ENCODE assay signal across 1 fruit fly cellular context in the genomic region with DNA sequence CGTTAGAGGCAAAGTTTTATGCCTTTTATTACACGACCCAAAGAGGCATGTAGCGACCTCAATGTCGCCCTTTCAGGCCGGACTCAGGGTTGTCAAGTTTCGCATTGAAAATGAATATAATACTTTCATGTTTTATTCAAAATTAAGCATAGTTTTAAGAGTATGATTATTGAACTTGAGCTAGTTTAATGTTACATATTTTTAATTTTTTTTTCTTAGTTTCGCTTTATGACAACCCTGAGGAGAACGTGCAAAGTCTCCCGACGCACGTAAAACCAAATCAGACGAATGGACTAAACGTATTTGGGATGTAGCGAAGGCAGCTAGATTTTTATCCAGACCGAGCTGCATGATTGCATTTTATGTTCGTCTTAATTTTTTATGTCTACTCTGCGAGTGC.
TF ChIP-seq lines count a peak whose summit lies in the region.

No protein-coding gene starts in this region.

TF ChIP-seq in whole organism, embryonic, 481 proteins besides CTCF, POLR2A, EP300 and RAD21 (continued from another document):
- TF ChIP-seq Pdp1 (GFP tag; optimal IDR thresholded peaks at IDR 0.05; lab: Kevin White, UChicago) (no peak), Sox102F (GFP tag; optimal IDR thresholded peaks at IDR 0.05; lab: Kevin White, UChicago) (peak; percentile 41), Sry-δ (GFP tag; optimal IDR thresholded peaks at IDR 0.05; lab: Kevin White, UChicago) (no peak), CG17612 (GFP tag; IDR thresholded peaks at IDR 0.05; lab: Robert Waterston, UW) (no peak), tap (tag; optimal IDR thresholded peaks at IDR 0.05; lab: Kevin White, UChicago) (no peak), tx (GFP tag; optimal IDR thresholded peaks at IDR 0.05; lab: Kevin White, UChicago) (no peak), sens (GFP tag; lab: Kevin White, UChicago) (peak; percentile 77), ttk (GFP tag; IDR thresholded peaks at IDR 0.05; lab: Robert Waterston, UW) (no peak), dysf (GFP tag; IDR thresholded peaks at IDR 0.05; lab: Robert Waterston, UW) (peak; percentile 16; the same call in 1 of the 3 replicates), Blimp-1 (GFP tag; optimal IDR thresholded peaks at IDR 0.05; lab: Kevin White, UChicago) (peak; percentile 35), Rx (GFP tag; IDR thresholded peaks at IDR 0.05; lab: Robert Waterston, UW) (no peak), CG30403 (GFP tag; optimal IDR thresholded peaks at IDR 0.05; lab: Kevin White, UChicago) (peak; percentile 21), Nf-YA (GFP tag; IDR thresholded peaks at IDR 0.05; lab: Robert Waterston, UW) (peak; percentile 31; the same call in 1 of the 2 replicates), ewg (GFP tag; optimal IDR thresholded peaks at IDR 0.05; lab: Kevin White, UChicago) (peak; percentile 0), toy (GFP tag; IDR thresholded peaks at IDR 0.05; lab: Robert Waterston, UW) (no peak), gsb (GFP tag; IDR thresholded peaks at IDR 0.05; lab: Robert Waterston, UW) (no peak), schlank (tag; optimal IDR thresholded peaks at IDR 0.05; lab: Kevin White, UChicago) (no peak), CG13424 (tag; optimal IDR thresholded peaks at IDR 0.05; lab: Kevin White, UChicago) (peak; percentile 20), her (GFP tag; optimal IDR thresholded peaks at IDR 0.05; lab: Kevin White, UChicago) (no peak), onecut (GFP tag; IDR thresholded peaks at IDR 0.05; lab: Robert Waterston, UW) (no peak), CG12942 (GFP tag; optimal IDR thresholded peaks at IDR 0.05; lab: Kevin White, UChicago) (no peak), Elba2 (GFP tag; optimal IDR thresholded peaks at IDR 0.05; lab: Kevin White, UChicago) (no peak), CG8281 (tag; optimal IDR thresholded peaks at IDR 0.05; lab: Kevin White, UChicago) (no peak), CG9437 (GFP tag; optimal IDR thresholded peaks at IDR 0.05; lab: Kevin White, UChicago) (no peak), pho (GFP tag; optimal IDR thresholded peaks at IDR 0.05; lab: Kevin White, UChicago) (no peak), CG1792 (GFP tag; optimal IDR thresholded peaks at IDR 0.05; lab: Kevin White, UChicago) (no peak), CG16815 (GFP tag; optimal IDR thresholded peaks at IDR 0.05; lab: Kevin White, UChicago) (no peak), sob (GFP tag; IDR thresholded peaks at IDR 0.05; lab: Robert Waterston, UW) (0 out of 2 replicates have a peak, but pooled peaks have one; percentile 12), CG5180 (GFP tag; optimal IDR thresholded peaks at IDR 0.05; lab: Kevin White, UChicago) (no peak), CG30020 (tag; optimal IDR thresholded peaks at IDR 0.05; lab: Kevin White, UChicago) (no peak), CG14710 (tag; optimal IDR thresholded peaks at IDR 0.05; lab: Kevin White, UChicago) (no peak), BtbVII (GFP tag; optimal IDR thresholded peaks at IDR 0.05; lab: Kevin White, UChicago) (no peak), insv (GFP tag; optimal IDR thresholded peaks at IDR 0.05; lab: Kevin White, UChicago) (no peak), PHDP (tag; optimal IDR thresholded peaks at IDR 0.05; lab: Kevin White, UChicago) (peak; percentile 14), dmrt99B (tag; optimal IDR thresholded peaks at IDR 0.05; lab: Kevin White, UChicago) (peak; percentile 39), cg (GFP tag; optimal IDR thresholded peaks at IDR 0.05; lab: Kevin White, UChicago) (no peak), zfh2 (GFP tag; optimal IDR thresholded peaks at IDR 0.05; lab: Kevin White, UChicago) (no peak), CG11504 (tag; optimal IDR thresholded peaks at IDR 0.05; lab: Kevin White, UChicago) (peak; percentile 41), Oaz (GFP tag; IDR thresholded peaks at IDR 0.05; lab: Robert Waterston, UW) (peak; percentile 49; the same call in 1 of the 2 replicates), Meics (GFP tag; optimal IDR thresholded peaks at IDR 0.05; lab: Kevin White, UChicago) (no peak)
